Fruit fly (Drosophila melanogaster): Measurements from ENCODE around the gene CG3558.

CG3558 gene

dm6 chr2L:2957547-2958174 lies 35.0 kb upstream of the CG3558 start (continued):
- TF ChIP-seq CG8924 (tag; optimal IDR thresholded peaks at IDR 0.05) (peak; percentile 16), bcd (GFP tag; optimal IDR thresholded peaks at IDR 0.05) (peak; percentile 45), pita (GFP tag; optimal IDR thresholded peaks at IDR 0.05) (no peak), Fer3 (tag; optimal IDR thresholded peaks at IDR 0.05) (no peak), sens-2 (GFP tag; IDR thresholded peaks at IDR 0.05) (no peak), Fer1 (GFP tag; optimal IDR thresholded peaks at IDR 0.05) (no peak), CG12744 (GFP tag; optimal IDR thresholded peaks at IDR 0.05) (no peak), sim (GFP tag; IDR thresholded peaks at IDR 0.05) (no peak), tll (GFP tag; optimal IDR thresholded peaks at IDR 0.05) (no peak), pros (GFP tag; optimal IDR thresholded peaks at IDR 0.05) (no peak), CG4617 (GFP tag; optimal IDR thresholded peaks at IDR 0.05; ENCODE audit: borderline replicate concordance) (no peak), zen2 (GFP tag; IDR thresholded peaks at IDR 0.05; ENCODE audit: partially characterized antibody) (no peak), CG4854 (GFP tag; optimal IDR thresholded peaks at IDR 0.05) (no peak), CG2678 (tag; optimal IDR thresholded peaks at IDR 0.05) (no peak), Lpt (GFP tag; optimal IDR thresholded peaks at IDR 0.05) (no peak), dpn (GFP tag; optimal IDR thresholded peaks at IDR 0.05) (peak; percentile 11 to 28), MBD-R2 (GFP tag; IDR thresholded peaks at IDR 0.05) (no peak), CG18011 (GFP tag; optimal IDR thresholded peaks at IDR 0.05) (no peak), CG8281 (tag; optimal IDR thresholded peaks at IDR 0.05) (peak; percentile 12), CG17802 (tag; optimal IDR thresholded peaks at IDR 0.05) (no peak), Tbp (GFP tag; optimal IDR thresholded peaks at IDR 0.05) (no peak), CG8089 (GFP tag; optimal IDR thresholded peaks at IDR 0.05) (no peak), CG6254 (GFP tag; optimal IDR thresholded peaks at IDR 0.05) (peak; percentile 48), disco-r (GFP tag; optimal IDR thresholded peaks at IDR 0.05) (no peak), scrt (GFP tag; optimal IDR thresholded peaks at IDR 0.05) (no peak), CG31224 (GFP tag; IDR thresholded peaks at IDR 0.05) (no peak), sug (tag; optimal IDR thresholded peaks at IDR 0.05) (no peak), CG34422 (GFP tag; IDR thresholded peaks at IDR 0.05) (0 out of 3 replicates have a peak, but pooled peaks have one; percentile 18), hkb (optimal IDR thresholded peaks at IDR 0.05) (no peak), hkb (GFP tag; IDR thresholded peaks at IDR 0.05) (peak; percentile 48; the same call in 1 of the 2 replicates), rib (GFP tag; IDR thresholded peaks at IDR 0.05) (no peak), lola (GFP tag; optimal IDR thresholded peaks at IDR 0.05) (peak in 1 of 3 experiments; percentile 61), org-1 (GFP tag; optimal IDR thresholded peaks at IDR 0.05) (peak; percentile 24), CG14050 (GFP tag; IDR thresholded peaks at IDR 0.05) (no peak; the same call in 2 of the 3 replicates), CG7271 (tag; optimal IDR thresholded peaks at IDR 0.05) (no peak), CG5953 (GFP tag; IDR thresholded peaks at IDR 0.05) (no peak), tgo (GFP tag; IDR thresholded peaks at IDR 0.05) (0 out of 3 replicates have a peak, but pooled peaks have one; percentile 36), jigr1 (GFP tag; IDR thresholded peaks at IDR 0.05) (peak; percentile 59; the same call in 1 of the 3 replicates), Sox100B (GFP tag; optimal IDR thresholded peaks at IDR 0.05) (no peak), CG4707 (GFP tag; optimal IDR thresholded peaks at IDR 0.05) (no peak), vfl (GFP tag; optimal IDR thresholded peaks at IDR 0.05) (no peak), CG15514 (GFP tag; optimal IDR thresholded peaks at IDR 0.05) (no peak), CG12071 (GFP tag; optimal IDR thresholded peaks at IDR 0.05) (no peak), usp (GFP tag; optimal IDR thresholded peaks at IDR 0.05) (no peak), CG6272 (GFP tag; IDR thresholded peaks at IDR 0.05) (no peak), crol (GFP tag; IDR thresholded peaks at IDR 0.05) (no peak), chn (GFP tag; optimal IDR thresholded peaks at IDR 0.05) (peak; percentile 37), Poxn (GFP tag; IDR thresholded peaks at IDR 0.05) (no peak), Awh (GFP tag; IDR thresholded peaks at IDR 0.05) (0 out of 2 replicates have a peak, but pooled peaks have one; percentile 17), HLHmδ (GFP tag; optimal IDR thresholded peaks at IDR 0.05) (no peak)
